Worm (Caenorhabditis elegans): ENCODE results near the gene srx-110.

Gene srx-110

DNA sequence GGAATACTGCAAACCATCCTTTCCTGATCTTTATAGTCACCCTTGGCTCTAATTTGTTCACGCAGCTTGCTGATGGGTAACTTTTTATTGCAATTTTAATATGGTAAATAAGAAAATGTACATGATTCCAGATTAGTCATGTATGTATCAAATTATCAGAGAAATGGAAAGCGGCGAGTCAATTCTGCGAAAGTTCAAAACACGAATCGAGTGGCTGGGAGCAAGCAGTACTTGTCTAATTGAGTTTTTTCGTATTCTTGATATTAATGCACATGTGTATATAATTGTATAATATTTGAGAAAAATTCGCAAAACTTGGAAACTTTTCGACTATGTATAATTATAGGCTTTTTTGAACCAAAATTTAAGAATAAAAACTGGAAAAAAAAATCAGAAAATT is 49.7 kb downstream of the srx-110 start, which contains the start of gene T24E12.12:
Gene T24E12.12 (plus strand): TSS at position 281 of the 400 bp plus-strand sequence.
- TF ChIP-seq nhr-71 (tag; optimal IDR thresholded peaks at IDR 0.05) (peak; percentile 52), lir-3 (tag; optimal IDR thresholded peaks at IDR 0.05; ENCODE audit: poor library complexity) (no peak), fkh-8 (tag; optimal IDR thresholded peaks at IDR 0.05) (peak; percentile 55)

All from whole organism, L1 larva.